Fruit fly (Drosophila melanogaster): ENCODE measurements around the gene RpS4.

RpS4 gene

dm6 chr3L:13021727-13022126 lies 19.8 kb upstream of the RpS4 start (continued):
- TF ChIP-seq ftz-f1 (GFP tag; optimal IDR thresholded peaks at IDR 0.05) (no peak), CG4328 (GFP tag; optimal IDR thresholded peaks at IDR 0.05) (no peak), B-H2 (GFP tag; optimal IDR thresholded peaks at IDR 0.05) (no peak), ems (GFP tag; optimal IDR thresholded peaks at IDR 0.05) (no peak), CG12071 (GFP tag; optimal IDR thresholded peaks at IDR 0.05) (peak; percentile 3)

dm6 chr3L:13022160-13022853 lies 19.2 kb upstream of the RpS4 start, which contains the start of gene Adk2:
TSS of gene Adk2 (minus strand) at chr3L:13022688.
- TF ChIP-seq CG4360 (GFP tag; IDR thresholded peaks at IDR 0.05) (peak; percentile 82), zen2 (GFP tag; IDR thresholded peaks at IDR 0.05; ENCODE audit: partially characterized antibody) (no peak), CG12155 (GFP tag; optimal IDR thresholded peaks at IDR 0.05) (no peak), Scr (GFP tag; IDR thresholded peaks at IDR 0.05; ENCODE audit: partially characterized antibody) (no peak), CG13894 (tag; optimal IDR thresholded peaks at IDR 0.05) (no peak), Xrp1 (GFP tag; IDR thresholded peaks at IDR 0.05) (no peak), CoRest (tag; optimal IDR thresholded peaks at IDR 0.05) (no peak), chn (GFP tag; optimal IDR thresholded peaks at IDR 0.05) (no peak), CG2678 (tag; optimal IDR thresholded peaks at IDR 0.05) (no peak), aop (GFP tag; IDR thresholded peaks at IDR 0.05) (no peak), row (GFP tag; IDR thresholded peaks at IDR 0.05) (peak; percentile 73), CG13424 (tag; optimal IDR thresholded peaks at IDR 0.05) (no peak), bigmax (GFP tag; optimal IDR thresholded peaks at IDR 0.05) (no peak), CG31441 (GFP tag; IDR thresholded peaks at IDR 0.05) (no peak), her (GFP tag; optimal IDR thresholded peaks at IDR 0.05) (no peak), CG3065 (GFP tag; optimal IDR thresholded peaks at IDR 0.05) (no peak), prd (optimal IDR thresholded peaks at IDR 0.05) (no peak), prd (GFP tag; IDR thresholded peaks at IDR 0.05) (peak; percentile 67), CG4282 (GFP tag; optimal IDR thresholded peaks at IDR 0.05) (no peak), pfk (GFP tag; optimal IDR thresholded peaks at IDR 0.05) (no peak), ems (GFP tag; optimal IDR thresholded peaks at IDR 0.05) (peak; percentile 20), CG14860 (GFP tag; IDR thresholded peaks at IDR 0.05; ENCODE audit: partially characterized antibody) (no peak), CG9437 (GFP tag; optimal IDR thresholded peaks at IDR 0.05) (no peak), Nf-YB (GFP tag; optimal IDR thresholded peaks at IDR 0.05) (no peak), tio (GFP tag; optimal IDR thresholded peaks at IDR 0.05) (no peak), fru (optimal IDR thresholded peaks at IDR 0.05) (no peak), dmrt99B (tag; optimal IDR thresholded peaks at IDR 0.05) (no peak), Lpt (GFP tag; optimal IDR thresholded peaks at IDR 0.05) (no peak), crol (GFP tag; IDR thresholded peaks at IDR 0.05) (no peak), fd96Cb (tag; optimal IDR thresholded peaks at IDR 0.05) (no peak), CG32532 (GFP tag; IDR thresholded peaks at IDR 0.05) (peak; percentile 75), D19A (tag; optimal IDR thresholded peaks at IDR 0.05) (no peak), CG12769 (tag; optimal IDR thresholded peaks at IDR 0.05) (peak; percentile 48), CG16815 (GFP tag; optimal IDR thresholded peaks at IDR 0.05) (no peak), CG18764 (GFP tag; optimal IDR thresholded peaks at IDR 0.05) (peak; percentile 24), CG10321 (GFP tag; IDR thresholded peaks at IDR 0.05) (no peak), HLH3B (GFP tag; IDR thresholded peaks at IDR 0.05) (no peak), dan (GFP tag; IDR thresholded peaks at IDR 0.05) (no peak), cg (GFP tag; optimal IDR thresholded peaks at IDR 0.05) (peak; percentile 89), Taf1 (GFP tag; IDR thresholded peaks at IDR 0.05) (peak; percentile 49; the same call in 1 of the 2 replicates), CG11093 (GFP tag; IDR thresholded peaks at IDR 0.05) (no peak), psq (GFP tag; optimal IDR thresholded peaks at IDR 0.05) (no peak), Hand (GFP tag; optimal IDR thresholded peaks at IDR 0.05) (no peak), vnd (GFP tag; IDR thresholded peaks at IDR 0.05; ENCODE audit: partially characterized antibody) (no peak), ewg (GFP tag; optimal IDR thresholded peaks at IDR 0.05) (no peak), Tbp (GFP tag; optimal IDR thresholded peaks at IDR 0.05) (no peak)
